Worm (Caenorhabditis elegans): ENCODE data around the gene rnp-4.

ce11 chrIII:4362332-4362731, 43.8 kb upstream of the rnp-4 start:
- no peak for TF ChIP-seq aly-2 (tag; optimal IDR thresholded peaks at IDR 0.05)
- no peak for TF ChIP-seq egl-27 (tag; optimal IDR thresholded peaks at IDR 0.05)
- no peak for TF ChIP-seq Y55F3AM.14 (GFP tag; optimal IDR thresholded peaks at IDR 0.05)
